Worm (Caenorhabditis elegans): ENCODE data around the gene xpo-1.
A peak's percentile ranks its signal among the peaks of the same experiment; 100 is the strongest.

The xpo-1 gene

DNA sequence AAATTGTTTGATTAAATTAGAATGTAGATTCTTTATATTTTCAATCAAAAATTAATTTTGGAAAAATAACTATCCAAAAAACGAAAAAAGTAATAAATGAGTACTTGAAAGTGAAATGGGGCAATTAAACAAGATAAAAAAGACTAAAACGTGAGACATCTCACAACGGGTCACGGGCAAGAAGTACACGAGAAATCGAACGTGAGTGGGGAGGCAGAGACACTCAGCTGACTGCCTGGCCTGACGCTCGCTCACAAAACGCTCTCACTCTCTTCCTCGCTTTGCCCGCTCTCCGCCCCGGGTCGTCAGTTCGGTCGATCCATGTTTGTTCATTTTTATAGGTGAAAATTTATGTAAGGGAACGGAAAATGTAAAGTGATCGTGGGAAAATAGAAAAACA is 43.4 kb downstream of the xpo-1 start (continued):
- TF ChIP-seq nhr-90 (tag; optimal IDR thresholded peaks at IDR 0.05): no peak
- no peak for TF ChIP-seq ceh-58 (GFP tag; IDR thresholded peaks at IDR 0.05)
- no peak for TF ChIP-seq ztf-26 (tag; optimal IDR thresholded peaks at IDR 0.05)
- TF ChIP-seq K11D2.4 (GFP tag; IDR thresholded peaks at IDR 0.05): no peak
- peak; percentile 10 for TF ChIP-seq mel-28 (tag; optimal IDR thresholded peaks at IDR 0.05; ENCODE audit: borderline replicate concordance)
- TF ChIP-seq Y53G8AR.9 (GFP tag; conservative IDR thresholded peaks at IDR 0.05): no peak
- peak; percentile 49 for TF ChIP-seq nhr-80 (tag; optimal IDR thresholded peaks at IDR 0.05)
- no peak for TF ChIP-seq B0035.1 (tag; optimal IDR thresholded peaks at IDR 0.05)
- no peak for TF ChIP-seq egl-44 (GFP tag; IDR thresholded peaks at IDR 0.05)

DNA sequence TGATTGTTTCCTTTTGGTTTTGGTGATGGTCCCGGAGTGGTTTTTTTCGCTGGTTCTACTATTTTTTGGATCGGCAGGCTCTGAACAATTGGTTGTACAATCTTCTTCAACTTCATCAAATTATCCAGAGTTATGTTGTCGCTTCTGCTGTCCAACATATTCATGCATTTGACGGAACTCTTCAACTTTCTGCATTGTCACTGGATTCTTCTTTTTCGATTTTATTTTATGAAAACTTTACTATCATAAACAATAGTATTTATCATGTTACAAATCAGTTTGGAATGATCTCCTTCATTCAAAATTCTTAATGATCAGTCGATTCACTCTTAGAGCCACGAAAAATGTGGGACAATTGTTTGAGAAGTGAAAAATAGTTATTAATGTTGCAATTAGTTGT is 47.2 kb downstream of the xpo-1 start:
- no peak for TF ChIP-seq ztf-6 (GFP tag; IDR thresholded peaks at IDR 0.05)
- TF ChIP-seq lir-1 (GFP tag; conservative IDR thresholded peaks at IDR 0.05): no peak
- no peak for TF ChIP-seq atf-7 (tag; optimal IDR thresholded peaks at IDR 0.05)
- no peak for TF ChIP-seq unc-130 (GFP tag; optimal IDR thresholded peaks at IDR 0.05)
- TF ChIP-seq attf-6 (GFP tag; IDR thresholded peaks at IDR 0.05): peak; percentile 38; the same call in 1 of the 2 replicates
- peak; percentile 29; the same call in 1 of the 2 replicates for TF ChIP-seq madf-6 (GFP tag; IDR thresholded peaks at IDR 0.05)
- TF ChIP-seq F49E8.2 (tag; optimal IDR thresholded peaks at IDR 0.05; ENCODE audit: insufficient read depth): peak; percentile 73
- no peak for TF ChIP-seq B0019.2 (GFP tag; conservative IDR thresholded peaks at IDR 0.05)
- 0 out of 2 replicates have a peak, but pooled peaks have one; percentile 56 for TF ChIP-seq ekl-4 (GFP tag; IDR thresholded peaks at IDR 0.05)
- no peak for TF ChIP-seq efl-1 (GFP tag; optimal IDR thresholded peaks at IDR 0.05)
- peak; percentile 84 for TF ChIP-seq hsf-1 (GFP tag; IDR thresholded peaks at IDR 0.05)
- no peak for TF ChIP-seq pbrm-1 (GFP tag; IDR thresholded peaks at IDR 0.05)

DNA sequence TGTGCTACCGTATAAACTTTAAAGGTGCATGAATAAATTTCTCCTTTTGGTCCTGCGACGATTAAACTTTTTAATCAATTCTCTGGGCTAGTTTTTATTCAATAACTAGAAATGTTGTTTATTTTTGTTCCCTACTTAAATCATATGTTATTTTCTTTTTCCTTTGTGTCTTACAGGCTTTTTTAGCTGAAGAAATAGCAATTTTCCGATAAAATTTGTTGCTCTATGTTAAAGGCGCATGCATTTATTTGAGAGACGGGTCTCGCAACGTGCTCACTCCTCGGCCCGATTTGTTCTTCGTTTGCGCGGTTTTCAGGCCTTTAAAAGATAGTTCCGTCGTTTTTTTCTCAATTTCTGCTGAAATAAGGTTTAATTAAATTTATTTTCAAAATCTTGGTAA is 49.0 kb downstream of the xpo-1 start:
- TF ChIP-seq snpc-1.3 (tag; optimal IDR thresholded peaks at IDR 0.05; ENCODE audit: insufficient read depth) (peak; percentile 14), F10E7.11 (tag; optimal IDR thresholded peaks at IDR 0.05) (no peak), T26A5.8 (tag; optimal IDR thresholded peaks at IDR 0.05) (no peak), F55B11.4 (tag; optimal IDR thresholded peaks at IDR 0.05; ENCODE audit: borderline replicate concordance, insufficient read depth) (no peak), zfh-2 (GFP tag; conservative IDR thresholded peaks at IDR 0.05) (no peak), lsl-1 (GFP tag; optimal IDR thresholded peaks at IDR 0.05) (peak; percentile 84), lin-26 (GFP tag; IDR thresholded peaks at IDR 0.05) (no peak), B0261.1 (tag; optimal IDR thresholded peaks at IDR 0.05) (no peak), nhr-120 (GFP tag; IDR thresholded peaks at IDR 0.05) (no peak), B0336.3 (GFP tag; IDR thresholded peaks at IDR 0.05) (no peak), F23B12.7 (tag; optimal IDR thresholded peaks at IDR 0.05; ENCODE audit: insufficient read depth) (no peak), F33H1.4 (GFP tag; IDR thresholded peaks at IDR 0.05) (peak; percentile 87), aptf-2 (GFP tag; conservative IDR thresholded peaks at IDR 0.05) (no peak), die-1 (tag; optimal IDR thresholded peaks at IDR 0.05) (no peak), hlh-12 (tag; optimal IDR thresholded peaks at IDR 0.05) (no peak), C17E4.6 (GFP tag; IDR thresholded peaks at IDR 0.05) (no peak), ZK185.1 (tag; optimal IDR thresholded peaks at IDR 0.05; ENCODE audit: poor library complexity, severe bottlenecking) (no peak), dpl-1 (GFP tag; optimal IDR thresholded peaks at IDR 0.05) (peak; percentile 47), K11D2.4 (GFP tag; IDR thresholded peaks at IDR 0.05) (no peak), snpc-4 (GFP tag; optimal IDR thresholded peaks at IDR 0.05) (no peak), snpc-4 (tag; optimal IDR thresholded peaks at IDR 0.05) (peak in 1 of 4 experiments; percentile 26), sptf-2 (GFP tag; optimal IDR thresholded peaks at IDR 0.05) (no peak), hmg-1.2 (GFP tag; IDR thresholded peaks at IDR 0.05) (peak; percentile 43; the same call in 1 of the 2 replicates), sdz-38 (tag; optimal IDR thresholded peaks at IDR 0.05) (no peak), Y53F4B.3 (GFP tag; IDR thresholded peaks at IDR 0.05) (no peak), nhr-179 (tag; optimal IDR thresholded peaks at IDR 0.05) (no peak), cebp-2 (GFP tag; IDR thresholded peaks at IDR 0.05) (no peak), ceh-91 (GFP tag; IDR thresholded peaks at IDR 0.05) (peak; percentile 38; the same call in 1 of the 2 replicates)
